Fruit fly (Drosophila melanogaster): Measurements from ENCODE around the gene CG42446.

DNA sequence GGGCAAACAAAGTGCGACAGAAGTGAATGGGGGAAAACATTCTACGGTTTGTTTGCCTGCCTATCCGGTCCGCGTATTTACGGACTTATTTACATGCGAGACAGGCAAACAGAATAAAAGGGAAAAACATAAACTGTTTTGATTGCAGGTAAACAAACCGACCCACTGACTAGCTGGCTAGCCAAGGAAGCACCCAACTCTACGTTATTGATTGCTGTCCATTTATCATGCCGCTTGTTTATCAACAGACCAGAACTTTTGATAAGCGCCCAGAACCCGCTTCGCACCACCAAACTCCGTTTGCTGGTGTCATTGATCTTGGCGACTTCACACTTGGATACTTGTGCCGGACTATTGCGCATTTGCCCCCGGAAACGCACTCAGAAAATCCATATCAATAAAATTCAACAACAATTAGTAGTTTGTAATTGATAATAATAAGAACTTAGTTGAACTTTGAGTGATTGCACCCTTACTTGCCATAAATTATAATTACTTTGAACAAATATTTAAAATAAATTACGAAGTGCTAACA lies 28.0 kb downstream of the CG42446 start:
- TF ChIP-seq CG9948 (tag; optimal IDR thresholded peaks at IDR 0.05) = no peak
- TF ChIP-seq EcR (GFP tag; optimal IDR thresholded peaks at IDR 0.05) = peak; percentile 76
- TF ChIP-seq CG8159 (tag; optimal IDR thresholded peaks at IDR 0.05) = no peak
- no peak for TF ChIP-seq fd96Ca (GFP tag; IDR thresholded peaks at IDR 0.05)
- TF ChIP-seq Ets98B (GFP tag; IDR thresholded peaks at IDR 0.05) = peak; percentile 47

Measured in whole organism, pupa.